Worm (Caenorhabditis elegans): Measurements from ENCODE around the gene dlat-2.

dlat-2 gene

DNA sequence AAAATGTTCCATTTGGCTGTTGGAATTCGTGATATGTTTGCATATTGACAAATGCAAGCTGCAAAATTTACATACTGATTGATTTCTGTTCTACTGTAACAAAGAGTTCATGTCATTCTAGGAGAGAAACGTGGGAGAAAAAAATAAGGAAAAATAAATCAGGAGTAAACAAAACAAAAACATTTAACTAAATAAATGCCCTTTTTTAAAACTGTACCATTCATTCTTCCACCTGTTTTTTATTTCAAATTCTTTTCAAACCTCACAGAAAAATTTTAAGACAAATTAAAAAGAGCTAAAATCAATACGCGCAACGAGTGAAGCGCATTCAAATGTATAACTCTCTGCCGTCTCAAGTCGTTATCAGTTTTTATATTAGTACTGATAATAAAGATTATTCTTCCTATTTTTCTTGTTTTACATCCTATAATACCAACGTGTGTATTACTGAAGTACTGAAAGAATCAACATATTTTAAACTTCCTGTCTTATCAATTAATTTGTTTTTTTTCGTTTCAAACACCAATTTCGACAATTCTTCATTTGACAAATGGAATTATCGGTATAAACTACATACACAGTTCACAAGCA, 41.4 kb upstream of the dlat-2 start, which contains the start of gene C49C3.10 (continued):
- TF ChIP-seq nhr-28 (tag; optimal IDR thresholded peaks at IDR 0.05) (peak; percentile 73), mdl-1 (tag; optimal IDR thresholded peaks at IDR 0.05) (no peak)

DNA sequence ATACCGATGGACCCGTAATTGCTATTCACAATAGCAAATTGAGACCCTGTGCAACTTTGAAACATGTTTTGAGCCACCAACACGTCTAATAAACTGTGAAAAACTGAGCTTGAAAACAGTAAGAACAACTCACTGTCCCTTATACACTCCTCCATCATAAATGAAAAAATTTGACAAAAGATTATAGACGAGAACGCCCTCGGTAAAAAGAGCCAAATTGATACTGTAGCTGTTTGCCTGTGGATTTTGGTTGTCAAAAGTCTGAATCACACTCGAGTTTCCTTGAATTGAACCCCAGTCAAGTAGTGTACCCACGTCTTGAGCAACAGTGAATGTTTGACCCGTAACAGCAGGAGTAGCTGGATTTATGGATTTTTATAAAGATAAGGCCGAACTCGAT, 39.4 kb upstream of the dlat-2 start:
- TF ChIP-seq mdl-1 (tag; optimal IDR thresholded peaks at IDR 0.05): no peak
- no peak for TF ChIP-seq tag-97 (GFP tag; IDR thresholded peaks at IDR 0.05)
- peak in 1 of 2 experiments; percentile 95 for TF ChIP-seq unc-62 (GFP tag; optimal IDR thresholded peaks at IDR 0.05 in 1 of 2)
- no peak for TF ChIP-seq unc-62 (tag; optimal IDR thresholded peaks at IDR 0.05)
- TF ChIP-seq set-16 (GFP tag; IDR thresholded peaks at IDR 0.05): no peak
- TF ChIP-seq nhr-41 (GFP tag; IDR thresholded peaks at IDR 0.05): no peak
- TF ChIP-seq nhr-11 (tag; optimal IDR thresholded peaks at IDR 0.05): no peak

ce11 chrIV:17342179-17342578, 38.2 kb upstream of the dlat-2 start, which contains the start of gene C49C3.9:
Gene C49C3.9 (minus strand): TSS chrIV:17342314.
- TF ChIP-seq hlh-11 (tag; optimal IDR thresholded peaks at IDR 0.05) (no peak), snpc-1.2 (GFP tag; IDR thresholded peaks at IDR 0.05) (no peak), lin-15B (tag; optimal IDR thresholded peaks at IDR 0.05) (no peak), lin-1 (GFP tag; IDR thresholded peaks at IDR 0.05) (peak; percentile 77; the same call in 1 of the 2 replicates), Y48G9A.11 (GFP tag; IDR thresholded peaks at IDR 0.05) (no peak), nhr-28 (tag; optimal IDR thresholded peaks at IDR 0.05) (peak; percentile 76), F37D6.2 (tag; optimal IDR thresholded peaks at IDR 0.05) (no peak), mes-2 (tag; optimal IDR thresholded peaks at IDR 0.05; ENCODE audit: poor library complexity, severe bottlenecking) (no peak), pqm-1 (tag; optimal IDR thresholded peaks at IDR 0.05) (peak; percentile 99), nhr-111 (GFP tag; optimal IDR thresholded peaks at IDR 0.05) (no peak), F49E8.2 (tag; optimal IDR thresholded peaks at IDR 0.05; ENCODE audit: borderline replicate concordance) (no peak), dmd-6 (GFP tag; IDR thresholded peaks at IDR 0.05) (peak; percentile 74), nhr-41 (GFP tag; IDR thresholded peaks at IDR 0.05) (peak; percentile 83; the same call in 1 of the 2 replicates), nhr-102 (tag; optimal IDR thresholded peaks at IDR 0.05) (no peak), madf-9 (GFP tag; conservative IDR thresholded peaks at IDR 0.05) (no peak), ztf-7 (tag; optimal IDR thresholded peaks at IDR 0.05) (no peak), egl-43 (GFP tag; IDR thresholded peaks at IDR 0.05) (no peak)

DNA sequence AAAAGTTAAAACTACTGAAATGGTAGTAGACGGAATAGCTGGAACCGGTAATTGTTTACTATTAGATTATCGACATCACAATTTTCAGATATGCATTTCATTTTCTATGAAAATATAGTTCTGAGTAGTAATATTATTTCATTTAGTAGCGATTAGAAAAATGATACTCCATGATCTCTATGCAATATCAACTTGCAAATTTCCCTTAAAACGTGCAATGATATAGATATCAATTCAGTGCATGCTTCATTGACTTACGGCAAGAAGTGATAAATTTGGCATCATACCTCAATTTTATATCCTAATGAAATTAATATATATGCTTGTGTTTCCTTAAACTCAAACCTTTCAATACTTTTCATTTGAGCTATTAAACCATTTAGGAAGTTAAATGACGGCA, 37.8 kb upstream of the dlat-2 start, which contains the start of gene C49C3.21:
TSS of gene C49C3.21 (plus strand) at position 301 of the 400 bp plus-strand sequence.
- no peak for TF ChIP-seq tag-97 (GFP tag; IDR thresholded peaks at IDR 0.05)
- no peak for TF ChIP-seq pha-4 (GFP tag; IDR thresholded peaks at IDR 0.05)
- TF ChIP-seq pha-4 (tag; optimal IDR thresholded peaks at IDR 0.05): no peak

- TF ChIP-seq saeg-2 (GFP tag; IDR thresholded peaks at IDR 0.05) (no peak), F44E2.7 (GFP tag; IDR thresholded peaks at IDR 0.05) (no peak), Y5F2A.4 (GFP tag; optimal IDR thresholded peaks at IDR 0.05) (no peak), unc-130 (GFP tag; optimal IDR thresholded peaks at IDR 0.05) (no peak)
These were observed 36.9 kb upstream of the dlat-2 start, which contains the start of gene C49C3.11 for ce11 chrIV:17343482-17343881. Gene C49C3.11 (plus strand): TSS chrIV:17343782.

- TF ChIP-seq php-3 (GFP tag; IDR thresholded peaks at IDR 0.05): no peak
- no peak for TF ChIP-seq T26A8.4 (GFP tag; IDR thresholded peaks at IDR 0.05)
- no peak for TF ChIP-seq nhr-76 (tag; optimal IDR thresholded peaks at IDR 0.05)
- TF ChIP-seq pqm-1 (tag; optimal IDR thresholded peaks at IDR 0.05): no peak
- TF ChIP-seq ZK337.2 (GFP tag; IDR thresholded peaks at IDR 0.05): no peak
- no peak for TF ChIP-seq nhr-42 (GFP tag; IDR thresholded peaks at IDR 0.05)
- TF ChIP-seq unc-62 (GFP tag; optimal IDR thresholded peaks at IDR 0.05 in 1 of 2): no peak
- TF ChIP-seq unc-62 (tag; optimal IDR thresholded peaks at IDR 0.05): no peak
- TF ChIP-seq lin-39 (tag; optimal IDR thresholded peaks at IDR 0.05): no peak
- no peak for TF ChIP-seq ces-1 (GFP tag; optimal IDR thresholded peaks at IDR 0.05)
- no peak for TF ChIP-seq cey-2 (tag; optimal IDR thresholded peaks at IDR 0.05; ENCODE audit: borderline replicate concordance, insufficient read depth)
- no peak for TF ChIP-seq lin-13 (GFP tag; optimal IDR thresholded peaks at IDR 0.05)
- no peak for TF ChIP-seq ceh-28 (tag; optimal IDR thresholded peaks at IDR 0.05)
These were observed 33.7 kb upstream of the dlat-2 start, which contains the start of the genes clec-197 and clec-198 for ce11 chrIV:17346599-17347218. Gene clec-197 (minus strand): TSS chrIV:17346699. Gene clec-198 (plus strand): TSS chrIV:17347168.
